Worm (Caenorhabditis elegans) whole organism, late embryonic: Measurements from ENCODE around the gene C09G9.8.

Experiments
- C08G9.2 ChIP-seq: sonication (generic microtip); optimal IDR thresholded peaks from 2 replicates; lab custom pipeline; 2016; ENCODE audit warnings: mild to moderate bottlenecking, missing genetic modification characterization, moderate library complexity, missing compliant biosample characterization
- C38D4.7 ChIP-seq: fragments of 200-800 bp; sonication (Bioruptor generic); optimal IDR thresholded peaks from 2 replicates; lab custom pipeline; 2018; ENCODE audit warnings: mild to moderate bottlenecking, missing genetic modification characterization, moderate library complexity, missing compliant biosample characterization
- F13H6.1 ChIP-seq: sonication (generic microtip); optimal IDR thresholded peaks from 2 replicates; lab custom pipeline; 2016; ENCODE audit warnings: missing genetic modification characterization, missing compliant biosample characterization
- K02D7.2 ChIP-seq: sonication (generic microtip); optimal IDR thresholded peaks from 2 replicates; lab custom pipeline; 2017; ENCODE audit warnings: mild to moderate bottlenecking, missing genetic modification characterization, missing compliant biosample characterization
- Y22D7AL.16 ChIP-seq: sonication (generic microtip); optimal IDR thresholded peaks from 2 replicates; lab custom pipeline; 2016; ENCODE audit warnings: missing genetic modification characterization, missing compliant biosample characterization
- ahr-1 ChIP-seq: sonication (generic microtip); optimal IDR thresholded peaks from 2 replicates; lab custom pipeline; 2016; ENCODE audit warnings: missing genetic modification characterization, missing compliant biosample characterization
- ama-1 ChIP-seq: fragments of 150-350 bp; optimal IDR thresholded peaks from 2 replicates; lab custom pipeline; 2014
- ceh-19 ChIP-seq: fragments of 200-800 bp; sonication (Bioruptor generic); optimal IDR thresholded peaks from 2 replicates; lab custom pipeline; 2018; ENCODE audit warnings: mild to moderate bottlenecking, missing genetic modification characterization, missing compliant biosample characterization
- ceh-22 ChIP-seq: sonication (generic microtip); optimal IDR thresholded peaks from 2 replicates; lab custom pipeline; 2017; ENCODE audit warnings: missing biosample characterization, missing genetic modification characterization
- ceh-31 ChIP-seq: sonication (generic microtip); optimal IDR thresholded peaks from 2 replicates; lab custom pipeline; 2016; ENCODE audit warnings: missing genetic modification characterization, missing compliant biosample characterization
- ceh-48 ChIP-seq: sonication (generic microtip); optimal IDR thresholded peaks from 2 replicates; lab custom pipeline; 2016; ENCODE audit warnings: missing genetic modification characterization, inconsistent platforms, missing compliant biosample characterization
- ceh-9 ChIP-seq: sonication (generic microtip); optimal IDR thresholded peaks from 2 replicates; lab custom pipeline; 2016; ENCODE audit warnings: mild to moderate bottlenecking, missing genetic modification characterization, inconsistent platforms, missing compliant biosample characterization
- che-1 ChIP-seq: sonication (generic microtip); optimal IDR thresholded peaks from 2 replicates; lab custom pipeline; 2016; ENCODE audit warnings: mild to moderate bottlenecking, missing genetic modification characterization, missing compliant biosample characterization
- dmd-4 ChIP-seq: sonication (generic microtip); optimal IDR thresholded peaks from 2 replicates; lab custom pipeline; 2016; ENCODE audit warnings: borderline replicate concordance, missing genetic modification characterization, missing compliant biosample characterization
- dve-1 ChIP-seq: sonication (generic microtip); optimal IDR thresholded peaks from 2 replicates; lab custom pipeline; 2017; ENCODE audit warnings: antibody characterized with exemption, mild to moderate bottlenecking, missing genetic modification characterization, missing compliant biosample characterization
- elt-4 ChIP-seq: sonication (generic microtip); optimal IDR thresholded peaks from 2 replicates; lab custom pipeline; 2016; ENCODE audit warnings: missing genetic modification characterization, missing compliant biosample characterization
- ets-4 ChIP-seq: sonication (generic microtip); optimal IDR thresholded peaks from 2 replicates; lab custom pipeline; 2016; ENCODE audit warnings: missing genetic modification characterization, missing compliant biosample characterization
- eyg-1 ChIP-seq: sonication (generic microtip); optimal IDR thresholded peaks from 2 replicates; lab custom pipeline; 2016; ENCODE audit warnings: missing genotype, missing genetic modification characterization, missing compliant biosample characterization
- fax-1 ChIP-seq: sonication (generic microtip); optimal IDR thresholded peaks from 2 replicates; lab custom pipeline; 2016; ENCODE audit warnings: missing genotype, missing genetic modification characterization, missing compliant biosample characterization
- fkh-10 ChIP-seq: fragments of 150-350 bp; optimal IDR thresholded peaks from 2 replicates; lab custom pipeline; 2014; ENCODE audit warnings: missing biosample characterization, missing genetic modification reagents, missing genetic modification characterization
- fkh-6 ChIP-seq: sonication (generic microtip); optimal IDR thresholded peaks from 2 replicates; lab custom pipeline; 2016; ENCODE audit warnings: missing genetic modification characterization, missing compliant biosample characterization
- gmeb-2 ChIP-seq: sonication (generic microtip); optimal IDR thresholded peaks from 2 replicates; lab custom pipeline; 2016; ENCODE audit warnings: missing genetic modification characterization, inconsistent platforms, missing compliant biosample characterization
- hlh-13 ChIP-seq: fragments of 200-800 bp; sonication (Bioruptor generic); optimal IDR thresholded peaks from 2 replicates; lab custom pipeline; 2018; ENCODE audit warnings: mild to moderate bottlenecking, missing genetic modification characterization, missing compliant biosample characterization
- hlh-6 ChIP-seq: sonication (generic microtip); optimal IDR thresholded peaks from 2 replicates; lab custom pipeline; 2016; ENCODE audit warnings: missing genotype, missing genetic modification characterization, missing compliant biosample characterization
- lin-11 ChIP-seq: fragments of 200-800 bp; sonication (Bioruptor generic); optimal IDR thresholded peaks from 2 replicates; lab custom pipeline; 2018; ENCODE audit warnings: mild to moderate bottlenecking, missing genetic modification characterization, missing compliant biosample characterization
- mec-3 ChIP-seq: sonication (generic microtip); optimal IDR thresholded peaks from 2 replicates; lab custom pipeline; 2016; ENCODE audit warnings: borderline replicate concordance, missing genetic modification characterization, missing compliant biosample characterization
- nfya-1 ChIP-seq: sonication (generic microtip); optimal IDR thresholded peaks from 2 replicates; lab custom pipeline; 2017; ENCODE audit warnings: missing genetic modification characterization, mild to moderate bottlenecking, missing compliant biosample characterization, antibody characterized with exemption, moderate library complexity
- nhr-11 ChIP-seq: fragments of 150-350 bp; optimal IDR thresholded peaks from 2 replicates; lab custom pipeline; 2014; ENCODE audit warnings: missing biosample characterization, missing genetic modification characterization
- odd-2 ChIP-seq: sonication (generic microtip); optimal IDR thresholded peaks from 2 replicates; lab custom pipeline; 2017; ENCODE audit warnings: antibody characterized with exemption, mild to moderate bottlenecking, missing genetic modification characterization, missing compliant biosample characterization
- pqm-1 ChIP-seq: sonication (generic microtip); optimal IDR thresholded peaks from 2 replicates; lab custom pipeline; 2016; ENCODE audit warnings: missing genetic modification characterization, missing compliant biosample characterization
- ref-2 ChIP-seq: sonication (generic microtip); optimal IDR thresholded peaks from 2 replicates; lab custom pipeline; 2016; ENCODE audit warnings: missing genetic modification characterization, missing compliant biosample characterization
- rnt-1 ChIP-seq: sonication (generic microtip); optimal IDR thresholded peaks from 2 replicates; lab custom pipeline; 2016; ENCODE audit warnings: missing genetic modification characterization, missing compliant biosample characterization
- sdc-2 ChIP-seq: sonication (generic microtip); optimal IDR thresholded peaks from 2 replicates; lab custom pipeline; 2016; ENCODE audit warnings: missing genotype, missing genetic modification characterization, missing compliant biosample characterization
- sox-2 ChIP-seq: fragments of 200-800 bp; sonication (Bioruptor generic); IDR thresholded peaks from 2 replicates; pipeline ENCODE4 v1.3.6; 2022; ENCODE audit warnings: missing genetic modification reagents, missing genetic modification characterization, missing compliant biosample characterization
- syd-9 ChIP-seq: sonication (generic microtip); optimal IDR thresholded peaks from 2 replicates; lab custom pipeline; 2016; ENCODE audit warnings: mild to moderate bottlenecking, missing genetic modification characterization, moderate library complexity, missing compliant biosample characterization
- unc-3 ChIP-seq, 2 experiments: fragments of 200-800 bp in 1 of 2; sonication (Bioruptor generic) in 1 of 2; sonication (generic microtip) in 1 of 2; conservative IDR thresholded peaks in 1 of 2; optimal IDR thresholded peaks in 1 of 2; 2 replicates each; pipeline versions ENCODE4 v1.3.6 to Lab custom; 2016 to 2022; ENCODE audit warnings: missing compliant biosample characterization in 2 of 2, missing genetic modification characterization in 2 of 2, missing genetic modification reagents in 1 of 2
- unc-42 ChIP-seq: sonication (generic microtip); optimal IDR thresholded peaks from 2 replicates; lab custom pipeline; 2016; ENCODE audit warnings: missing genotype, missing genetic modification characterization, missing compliant biosample characterization
- zip-5 ChIP-seq: sonication (generic microtip); optimal IDR thresholded peaks from 2 replicates; lab custom pipeline; 2016; ENCODE audit warnings: missing genetic modification characterization, missing compliant biosample characterization
- ztf-16 ChIP-seq: sonication (generic microtip); optimal IDR thresholded peaks from 2 replicates; lab custom pipeline; 2017; ENCODE audit warnings: missing genetic modification characterization, missing compliant biosample characterization

The C09G9.8 gene

ce11 chrIV:8872958-8873357 lies 8.3 kb upstream of the C09G9.8 start, which contains the start of gene C09G9.3:
Gene C09G9.3 (minus strand): TSS chrIV:8873058.
- TF ChIP-seq ref-2 (tag; lab: Kevin White, UChicago): no peak
- no peak for TF ChIP-seq gmeb-2 (tag; lab: Kevin White, UChicago)
- no peak for TF ChIP-seq dve-1 (tag; lab: Kevin White, UChicago)
- no peak for TF ChIP-seq ceh-9 (tag; lab: Kevin White, UChicago)
- TF ChIP-seq syd-9: no peak
- TF ChIP-seq dmd-4 (tag; lab: Kevin White, UChicago): no peak
- no peak for TF ChIP-seq fax-1 (tag; lab: Kevin White, UChicago)
- TF ChIP-seq nhr-11 (tag; lab: Kevin White, UChicago): no peak
- no peak for TF ChIP-seq rnt-1 (tag; lab: Kevin White, UChicago)
- TF ChIP-seq ztf-16 (tag; lab: Kevin White, UChicago): no peak
- TF ChIP-seq nfya-1 (tag; lab: Kevin White, UChicago): no peak
- no peak for TF ChIP-seq ets-4 (tag; lab: Kevin White, UChicago)
- no peak for TF ChIP-seq C38D4.7 (GFP tag; lab: Kevin White, UChicago)
- TF ChIP-seq lin-11 (tag; lab: Kevin White, UChicago): no peak
- TF ChIP-seq ama-1 (lab: Kevin White, UChicago): no peak
- TF ChIP-seq che-1: no peak
- TF ChIP-seq ceh-48 (tag; lab: Kevin White, UChicago): no peak
- TF ChIP-seq ceh-22 (tag; lab: Kevin White, UChicago): no peak
- no peak for TF ChIP-seq K02D7.2 (tag; lab: Kevin White, UChicago)
- no peak for TF ChIP-seq unc-3 (GFP tag; conservative IDR thresholded peaks at IDR 0.05; lab: Robert Waterston, UW)
- no peak for TF ChIP-seq unc-3 (tag; optimal IDR thresholded peaks at IDR 0.05; lab: Kevin White, UChicago)

- TF ChIP-seq che-1 (no peak), ceh-48 (tag; lab: Kevin White, UChicago) (no peak), sdc-2 (tag; lab: Kevin White, UChicago) (no peak), unc-3 (GFP tag; conservative IDR thresholded peaks at IDR 0.05; lab: Robert Waterston, UW) (no peak), unc-3 (tag; optimal IDR thresholded peaks at IDR 0.05; lab: Kevin White, UChicago) (no peak), hlh-6 (tag; lab: Kevin White, UChicago) (no peak), ceh-31 (tag; lab: Kevin White, UChicago) (no peak), fkh-6 (no peak), nfya-1 (tag; lab: Kevin White, UChicago) (no peak), mec-3 (tag; lab: Kevin White, UChicago) (no peak), eyg-1 (no peak), Y22D7AL.16 (tag; lab: Kevin White, UChicago) (no peak), fkh-10 (GFP tag; lab: Kevin White, UChicago) (no peak), sox-2 (GFP tag; lab: Robert Waterston, UW) (no peak), ceh-22 (tag; lab: Kevin White, UChicago) (no peak)
Measured at ce11 chrIV:8873847-8874246, 7.4 kb upstream of the C09G9.8 start, which contains the start of gene hdl-2. Gene hdl-2 (plus strand): TSS chrIV:8874147.

ce11 chrIV:8879810-8880209 lies 1.5 kb upstream of the C09G9.8 start, which contains the start of gene npax-4:
Gene npax-4 (minus strand): TSS chrIV:8879910.
- no peak for TF ChIP-seq ceh-9 (tag; lab: Kevin White, UChicago)
- TF ChIP-seq pqm-1 (tag; lab: Kevin White, UChicago): no peak
- no peak for TF ChIP-seq unc-42 (tag; lab: Kevin White, UChicago)
- no peak for TF ChIP-seq eyg-1
- no peak for TF ChIP-seq unc-3 (GFP tag; conservative IDR thresholded peaks at IDR 0.05; lab: Robert Waterston, UW)
- no peak for TF ChIP-seq unc-3 (tag; optimal IDR thresholded peaks at IDR 0.05; lab: Kevin White, UChicago)
- no peak for TF ChIP-seq Y22D7AL.16 (tag; lab: Kevin White, UChicago)
- no peak for TF ChIP-seq odd-2
- TF ChIP-seq, all 69 proteins: peak for 0

DNA sequence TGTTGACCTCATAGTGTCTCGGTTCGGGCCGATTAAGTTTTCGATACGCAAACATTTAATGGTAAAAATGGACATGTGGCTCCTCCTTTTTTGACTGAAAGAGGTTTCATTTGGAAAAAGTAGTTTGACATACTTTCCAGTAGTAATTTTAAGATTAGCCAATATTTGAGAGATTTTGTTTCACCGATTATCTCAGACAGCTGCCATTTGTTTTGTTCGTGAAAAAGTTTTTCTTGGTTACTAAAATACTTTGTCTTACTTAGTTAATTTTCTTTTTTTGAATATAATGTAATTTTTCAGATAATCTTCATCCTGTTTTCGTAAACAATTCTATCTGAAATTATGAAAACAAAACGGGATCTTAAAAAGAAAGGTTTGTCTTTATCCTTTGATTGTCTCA lies 4.9 kb downstream of the C09G9.8 start, which contains the start of gene C09G9.5:
Gene C09G9.5 (plus strand): TSS at position 301 of the 400 bp plus-strand sequence.
- TF ChIP-seq C08G9.2 (tag; lab: Kevin White, UChicago) (no peak), F13H6.1 (tag; lab: Kevin White, UChicago) (no peak), dve-1 (tag; lab: Kevin White, UChicago) (no peak), ceh-19 (GFP tag; lab: Kevin White, UChicago) (no peak), gmeb-2 (tag; lab: Kevin White, UChicago) (no peak), K02D7.2 (tag; lab: Kevin White, UChicago) (no peak), eyg-1 (no peak), syd-9 (no peak), hlh-13 (GFP tag; lab: Kevin White, UChicago) (no peak), nfya-1 (tag; lab: Kevin White, UChicago) (no peak), elt-4 (tag; lab: Kevin White, UChicago) (no peak), ahr-1 (no peak), zip-5 (tag; lab: Kevin White, UChicago) (no peak)
- TF ChIP-seq, all 69 proteins: peak for 0
